Worm (Caenorhabditis elegans) whole organism, L2 larva: ENCODE measurements around the gene Y57G11A.2.

Source experiments
- ama-1 ChIP-seq: fragments of 150-350 bp; optimal IDR thresholded peaks from 2 replicates; lab custom pipeline; 2018; ENCODE audit warnings: inconsistent platforms
- blmp-1 ChIP-seq: sonication (generic microtip); optimal IDR thresholded peaks from 2 replicates; lab custom pipeline; 2017; ENCODE audit warnings: missing genetic modification characterization, mild to moderate bottlenecking, missing compliant biosample characterization, antibody characterized with exemption, moderate library complexity; ENCODE audit not compliant: insufficient read depth
- dmd-4 ChIP-seq: sonication (generic microtip); optimal IDR thresholded peaks from 2 replicates; lab custom pipeline; 2017; ENCODE audit warnings: missing biosample characterization, missing genetic modification characterization
- mbf-1 ChIP-seq: sonication (generic microtip); optimal IDR thresholded peaks from 2 replicates; lab custom pipeline; 2017; ENCODE audit warnings: missing biosample characterization, missing genetic modification characterization
- nhr-11 ChIP-seq: fragments of 150-350 bp; optimal IDR thresholded peaks from 2 replicates; lab custom pipeline; 2014; ENCODE audit warnings: missing biosample characterization, missing genetic modification characterization
- sem-4 ChIP-seq: fragments of 150-350 bp; optimal IDR thresholded peaks from 2 replicates; lab custom pipeline; 2014; ENCODE audit warnings: missing biosample characterization, missing genetic modification reagents, missing genetic modification characterization
- ztf-4 ChIP-seq: fragments of 150-350 bp; optimal IDR thresholded peaks from 2 replicates; lab custom pipeline; 2014; ENCODE audit warnings: missing biosample characterization, missing genetic modification characterization

DNA sequence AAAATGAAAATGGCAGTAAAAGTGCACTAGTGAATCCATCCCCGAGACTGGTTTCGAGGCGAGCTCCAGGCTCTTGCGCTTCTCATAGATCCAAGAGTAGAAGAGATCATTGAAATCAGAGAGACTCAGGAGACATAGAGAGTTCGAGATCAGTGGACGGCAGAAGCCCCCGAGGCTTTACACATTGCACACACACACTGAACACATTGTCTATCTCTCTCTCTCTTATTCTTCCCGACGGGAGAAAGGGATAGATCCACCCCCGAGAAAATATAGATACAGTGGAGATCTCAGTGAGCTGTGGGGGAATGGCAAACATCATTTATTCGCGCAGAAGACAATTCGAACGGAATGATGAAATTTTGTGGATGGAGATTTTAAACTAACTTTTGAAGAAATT lies 12.3 kb downstream of the Y57G11A.2 start:
- TF ChIP-seq ztf-4 (tag; lab: Kevin White, UChicago) (no peak), mbf-1 (tag; lab: Kevin White, UChicago) (no peak), sem-4 (tag; lab: Kevin White, UChicago) (no peak), blmp-1 (tag; lab: Kevin White, UChicago) (no peak), dmd-4 (no peak), nhr-11 (no peak), ama-1 (lab: Kevin White, UChicago) (no peak)
